Worm (Caenorhabditis elegans): Measurements from ENCODE around the gene R08A2.5.

DNA sequence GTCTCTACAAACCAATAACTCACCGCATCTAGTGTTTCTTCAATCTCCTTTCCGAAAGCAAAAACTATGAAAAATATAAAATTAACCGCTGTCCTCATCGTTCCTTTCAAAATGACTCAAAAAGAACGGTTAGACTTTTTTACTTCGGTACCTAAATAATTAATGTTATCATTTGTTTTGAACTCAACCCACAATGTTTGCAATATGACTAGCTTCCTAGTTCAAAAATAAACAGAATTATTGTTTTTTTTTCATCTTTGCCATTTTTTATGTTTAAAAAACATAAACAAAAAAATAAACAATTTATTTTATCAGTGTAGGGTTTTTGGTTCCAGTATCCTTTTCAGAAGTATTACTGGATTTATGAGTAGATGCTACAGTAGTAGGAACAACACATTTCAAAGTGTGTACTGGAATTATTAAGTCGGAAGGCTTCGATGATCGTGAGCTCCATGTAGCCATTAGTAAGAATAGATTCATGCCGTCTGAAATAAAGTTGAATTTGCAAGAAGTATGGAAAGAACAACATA lies 36.3 kb downstream of the R08A2.5 start, which contains the start of the genes lipl-8 and Y50E8A.22:
- no peak for TF ChIP-seq unc-42 (tag; optimal IDR thresholded peaks at IDR 0.05)
- TF ChIP-seq ceh-24 (tag; optimal IDR thresholded peaks at IDR 0.05), result no peak
- no peak for TF ChIP-seq elt-2 (tag; optimal IDR thresholded peaks at IDR 0.05)
- TF ChIP-seq ama-1 (optimal IDR thresholded peaks at IDR 0.05), result no peak
- TF ChIP-seq che-1 (tag; optimal IDR thresholded peaks at IDR 0.05), result no peak
- no peak for TF ChIP-seq ztf-16 (tag; optimal IDR thresholded peaks at IDR 0.05)
- no peak for TF ChIP-seq hlh-15 (tag; optimal IDR thresholded peaks at IDR 0.05)
- no peak for TF ChIP-seq ahr-1 (tag; optimal IDR thresholded peaks at IDR 0.05)
- no peak for TF ChIP-seq eyg-1 (tag; optimal IDR thresholded peaks at IDR 0.05)
- TF ChIP-seq ceh-22 (tag; optimal IDR thresholded peaks at IDR 0.05), result no peak
